Worm (Caenorhabditis elegans) whole organism, L2 larva: ENCODE data around the gene far-8.

Experiments used
- Y55F3AM.14 ChIP-seq: fragments of 200-800 bp; sonication (Bioruptor generic); optimal IDR thresholded peaks from 2 replicates; lab custom pipeline; 2018; ENCODE audit warnings: mild to moderate bottlenecking, missing genetic modification characterization, missing compliant biosample characterization
- elt-3 ChIP-seq: sonication (generic microtip); optimal IDR thresholded peaks from 2 replicates; lab custom pipeline; 2017; ENCODE audit warnings: missing biosample characterization, missing genetic modification characterization
- mdl-1 ChIP-seq, 2 experiments: fragments of 150-350 bp in 1 of 2; sonication (generic microtip) in 1 of 2; optimal IDR thresholded peaks; 2 replicates each; lab custom pipeline; 2017; ENCODE audit warnings: missing biosample characterization in 2 of 2, missing genetic modification characterization in 2 of 2
- nhr-11 ChIP-seq: fragments of 150-350 bp; optimal IDR thresholded peaks from 2 replicates; lab custom pipeline; 2014; ENCODE audit warnings: missing biosample characterization, missing genetic modification characterization

DNA sequence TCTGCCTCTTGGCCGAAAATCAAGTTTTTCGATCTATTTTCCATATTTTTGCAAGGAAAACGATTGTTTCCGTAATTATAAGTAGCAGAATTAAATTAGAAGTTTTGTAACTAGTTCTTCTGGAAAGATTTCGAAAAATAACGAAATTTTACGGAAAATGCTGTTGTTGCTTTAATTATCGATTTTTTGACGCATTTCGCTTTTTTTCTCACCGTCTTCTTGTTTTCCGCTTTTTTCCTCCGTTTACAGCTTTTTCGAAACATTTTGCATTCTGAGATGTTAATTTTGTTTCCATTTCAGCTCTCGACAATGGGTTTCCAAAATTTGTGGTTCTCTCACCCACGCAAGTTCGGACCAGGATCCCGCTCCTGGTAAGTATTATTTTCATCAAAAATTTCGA lies 48.7 kb upstream of the far-8 start, which contains the start of gene rps-29:
- TF ChIP-seq Y55F3AM.14 (GFP tag; lab: Kevin White, UChicago) (no peak), nhr-11 (no peak), elt-3 (tag; lab: Kevin White, UChicago) (no peak), mdl-1 (tag; optimal IDR thresholded peaks at IDR 0.05; lab: Kevin White, UChicago) (no peak)
